Worm (Caenorhabditis elegans) whole organism, L4/young adult: ENCODE data around the gene C50B8.6.

Experiments
- W03F9.2 ChIP-seq: fragments of 150-350 bp; optimal IDR thresholded peaks from 2 replicates; lab custom pipeline; 2014; ENCODE audit warnings: missing biosample characterization, missing genetic modification characterization
- dao-5 ChIP-seq: sonication (generic microtip); optimal IDR thresholded peaks from 2 replicates; lab custom pipeline; 2016; ENCODE audit warnings: missing genotype, missing genetic modification characterization, moderate library complexity, missing compliant biosample characterization
- him-1 ChIP-seq: sonication (generic microtip); optimal IDR thresholded peaks from 2 replicates; lab custom pipeline; 2016; ENCODE audit warnings: missing genotype, missing genetic modification reagents, missing genetic modification characterization, missing compliant biosample characterization

DNA sequence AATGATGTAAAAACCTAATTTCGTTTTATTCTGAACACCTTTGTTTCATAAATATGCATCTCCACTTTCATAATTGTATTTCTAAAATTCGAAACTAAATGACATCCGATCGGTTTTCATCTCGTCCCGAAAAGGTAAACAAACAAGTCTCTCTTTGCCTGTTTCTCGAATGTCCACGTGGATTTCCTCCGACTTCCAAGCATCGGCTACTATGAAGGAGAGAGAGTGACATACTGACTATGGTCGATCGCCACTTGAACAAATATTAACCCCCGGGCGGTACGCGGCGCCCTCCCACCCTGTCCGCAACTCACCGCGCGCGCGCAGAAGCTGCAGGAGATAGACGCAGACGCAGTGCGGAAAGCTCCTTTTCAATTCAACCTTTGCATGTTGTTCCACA is 2.9 kb upstream of the C50B8.6 start:
- no peak for TF ChIP-seq him-1 (tag; lab: Kevin White, UChicago)
- TF ChIP-seq W03F9.2 (tag; lab: Kevin White, UChicago): no peak
- TF ChIP-seq dao-5 (tag; lab: Kevin White, UChicago): no peak
